Fruit fly (Drosophila melanogaster): Measurements from ENCODE around the gene CG12116.
A peak's percentile ranks its signal among the peaks of the same experiment; 100 is the strongest.

CG12116 gene

DNA sequence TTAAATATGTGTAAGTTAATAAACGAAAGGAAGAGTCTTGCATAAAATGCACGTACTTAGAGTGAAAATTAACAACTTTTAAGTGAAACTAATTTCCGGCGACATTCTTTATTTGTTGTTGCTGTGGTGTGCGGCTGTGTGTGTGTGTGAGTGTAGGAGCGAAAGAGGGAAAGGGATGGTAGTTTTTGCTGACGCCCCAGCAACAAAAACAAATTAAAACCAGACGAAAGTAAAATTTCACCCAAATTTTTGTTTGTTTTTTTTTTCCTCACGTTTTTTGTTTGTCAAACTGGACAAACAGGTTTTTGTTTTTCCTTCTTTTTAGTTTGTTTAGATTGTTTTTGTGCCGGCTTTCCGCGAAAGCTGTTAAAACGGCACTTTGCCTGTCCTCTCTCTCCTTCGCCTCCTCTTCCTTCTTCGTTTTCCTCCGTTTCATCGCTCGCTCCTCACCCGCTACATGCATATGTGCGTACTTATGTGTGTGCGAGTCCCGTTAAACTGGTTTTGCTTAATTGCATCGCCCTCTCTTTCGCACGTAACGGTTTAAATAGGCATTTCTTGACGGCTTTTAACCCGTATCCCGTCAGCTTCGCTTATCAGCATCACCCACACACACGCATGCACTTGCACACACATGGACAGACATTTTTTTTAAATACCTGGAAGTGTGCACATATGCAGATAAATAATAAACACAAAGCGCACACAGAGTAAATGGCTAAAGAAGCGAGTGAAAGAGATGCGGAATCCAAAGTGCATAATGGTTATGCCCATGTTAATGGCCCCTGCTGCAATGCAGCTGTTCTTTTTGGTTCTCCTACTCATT is 31.3 kb downstream of the CG12116 start, which contains the start of gene Miga:
Miga (minus strand) TSS at position 536 of the 826 bp plus-strand sequence.
- TF ChIP-seq CG8301 (tag; optimal IDR thresholded peaks at IDR 0.05), result peak; percentile 2
- peak; percentile 32; the same call in 1 of the 2 replicates for TF ChIP-seq CG32121 (GFP tag; IDR thresholded peaks at IDR 0.05)
- TF ChIP-seq gl (tag; optimal IDR thresholded peaks at IDR 0.05), result no peak
- TF ChIP-seq CG17806 (tag; optimal IDR thresholded peaks at IDR 0.05), result no peak
- no peak for TF ChIP-seq rn (GFP tag; IDR thresholded peaks at IDR 0.05)
- TF ChIP-seq Ets98B (GFP tag; IDR thresholded peaks at IDR 0.05), result peak; percentile 11; the same call in 1 of the 2 replicates
- peak; percentile 92 for TF ChIP-seq EcR (GFP tag; optimal IDR thresholded peaks at IDR 0.05)
- TF ChIP-seq CG4496 (GFP tag; IDR thresholded peaks at IDR 0.05), result 0 out of 3 replicates have a peak, but pooled peaks have one; percentile 40
- TF ChIP-seq Pif1B (GFP tag; optimal IDR thresholded peaks at IDR 0.05), result peak; percentile 36
- TF ChIP-seq CG34367 (tag; optimal IDR thresholded peaks at IDR 0.05), result no peak

DNA sequence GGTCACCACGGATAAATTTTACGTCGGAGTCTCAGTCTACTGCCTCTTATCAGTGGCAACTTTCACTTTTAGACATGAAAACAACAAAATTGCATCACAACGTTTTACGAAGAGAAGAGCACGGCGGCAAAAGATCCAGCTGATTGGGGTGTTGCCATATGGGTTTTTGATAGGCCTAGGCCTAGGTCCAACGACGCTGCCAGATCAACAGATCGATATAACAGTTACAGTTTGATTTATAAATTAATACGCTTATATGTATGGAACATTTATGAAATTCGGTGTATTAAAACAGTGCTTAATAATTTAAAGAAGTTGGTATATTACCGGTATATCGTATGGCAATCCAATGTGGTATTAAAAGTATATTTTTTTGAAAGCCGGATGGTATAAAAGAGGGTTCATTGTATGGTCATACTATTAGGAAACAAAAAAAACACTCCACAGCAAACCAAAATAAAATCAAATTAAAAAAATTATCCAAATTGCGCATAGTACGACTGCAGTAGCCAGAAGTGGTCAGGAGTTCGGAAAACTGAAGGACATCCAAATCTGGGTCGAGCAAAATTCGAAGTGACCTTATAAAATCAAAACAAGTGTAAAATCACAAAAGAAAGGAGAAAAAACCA is 32.0 kb downstream of the CG12116 start, which contains the start of gene CG1440:
CG1440 (plus strand) TSS at position 402 of the 629 bp plus-strand sequence.
- TF ChIP-seq CG32121 (GFP tag; IDR thresholded peaks at IDR 0.05) (peak; percentile 30; the same call in 1 of the 2 replicates), CG34367 (tag; optimal IDR thresholded peaks at IDR 0.05) (peak; percentile 49), Snoo (tag; optimal IDR thresholded peaks at IDR 0.05) (peak; percentile 6), CG17806 (tag; optimal IDR thresholded peaks at IDR 0.05) (peak; percentile 32), gl (tag; optimal IDR thresholded peaks at IDR 0.05) (no peak), fd96Ca (GFP tag; IDR thresholded peaks at IDR 0.05) (0 out of 3 replicates have a peak, but pooled peaks have one; percentile 23), CG10348 (GFP tag; IDR thresholded peaks at IDR 0.05) (no peak), CG4496 (GFP tag; IDR thresholded peaks at IDR 0.05) (peak; percentile 10; the same call in 1 of the 3 replicates), CG8159 (tag; optimal IDR thresholded peaks at IDR 0.05) (no peak), CG12605 (GFP tag; IDR thresholded peaks at IDR 0.05) (peak; percentile 11; the same call in 1 of the 2 replicates), Ets98B (GFP tag; IDR thresholded peaks at IDR 0.05) (peak; percentile 18; the same call in 1 of the 2 replicates), CG15710 (tag; optimal IDR thresholded peaks at IDR 0.05) (peak; percentile 34), CG9948 (tag; optimal IDR thresholded peaks at IDR 0.05) (no peak)

DNA sequence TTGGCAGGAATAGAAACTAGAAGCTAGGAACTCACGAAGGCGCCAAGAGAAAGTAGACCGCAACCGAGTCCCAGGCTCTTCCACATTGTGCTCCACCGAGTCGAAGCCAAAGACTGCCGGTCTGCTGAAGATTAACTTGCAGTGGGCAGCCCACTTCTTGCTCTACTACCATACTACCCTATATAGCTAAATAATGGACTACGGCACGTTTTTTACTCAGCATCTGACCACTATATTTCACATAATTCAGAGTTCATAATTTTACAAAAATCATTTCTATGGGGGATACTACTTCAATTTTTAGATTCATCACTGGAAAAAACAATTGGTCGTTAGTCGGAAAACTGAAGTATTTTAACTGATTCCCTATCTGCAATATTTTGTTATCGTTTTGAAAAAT is 35.1 kb downstream of the CG12116 start, which contains the start of gene CG32712:
CG32712 (minus strand) TSS at position 101 of the 400 bp plus-strand sequence.
- TF ChIP-seq CG14655 (GFP tag; optimal IDR thresholded peaks at IDR 0.05), result no peak
- TF ChIP-seq fd96Ca (GFP tag; IDR thresholded peaks at IDR 0.05), result no peak
- no peak for TF ChIP-seq gl (tag; optimal IDR thresholded peaks at IDR 0.05)
- TF ChIP-seq CG32121 (GFP tag; IDR thresholded peaks at IDR 0.05), result no peak
- TF ChIP-seq CG9948 (tag; optimal IDR thresholded peaks at IDR 0.05), result no peak
- no peak for TF ChIP-seq CG8301 (tag; optimal IDR thresholded peaks at IDR 0.05)
- TF ChIP-seq rn (GFP tag; IDR thresholded peaks at IDR 0.05), result no peak
- no peak for TF ChIP-seq CG17806 (tag; optimal IDR thresholded peaks at IDR 0.05)
- no peak for TF ChIP-seq CG8159 (tag; optimal IDR thresholded peaks at IDR 0.05)
- TF ChIP-seq Snoo (tag; optimal IDR thresholded peaks at IDR 0.05), result no peak
- no peak for TF ChIP-seq D1 (tag; optimal IDR thresholded peaks at IDR 0.05)
- TF ChIP-seq CG12605 (GFP tag; IDR thresholded peaks at IDR 0.05), result no peak
- TF ChIP-seq CG10348 (GFP tag; IDR thresholded peaks at IDR 0.05), result no peak
- TF ChIP-seq CG13204 (GFP tag; optimal IDR thresholded peaks at IDR 0.05), result no peak
- TF ChIP-seq CG34367 (tag; optimal IDR thresholded peaks at IDR 0.05), result no peak
- TF ChIP-seq Pif1A (GFP tag; optimal IDR thresholded peaks at IDR 0.05), result no peak

DNA sequence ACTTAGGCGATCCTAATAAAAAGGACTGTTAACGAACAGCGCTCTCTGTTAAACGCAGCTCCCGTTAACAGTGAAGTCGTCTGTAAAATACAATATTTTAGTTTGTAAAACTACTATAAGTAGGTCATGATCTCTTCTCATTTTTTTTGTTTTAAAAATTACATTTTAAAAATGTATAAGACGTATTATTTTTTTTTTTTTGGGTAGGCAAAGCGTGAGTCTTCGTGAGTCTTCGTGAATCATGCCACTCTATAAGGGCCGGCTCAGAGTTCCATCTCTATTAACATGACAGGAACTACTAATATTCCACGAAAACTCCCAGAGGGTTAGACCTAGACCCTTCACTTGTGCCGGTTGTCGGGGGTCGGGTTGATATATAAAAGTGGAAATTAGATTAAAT is 46.2 kb downstream of the CG12116 start:
- TF ChIP-seq D1 (tag; optimal IDR thresholded peaks at IDR 0.05) (no peak), CG14655 (GFP tag; optimal IDR thresholded peaks at IDR 0.05) (no peak), CG10348 (GFP tag; IDR thresholded peaks at IDR 0.05) (no peak), CG34367 (tag; optimal IDR thresholded peaks at IDR 0.05) (no peak), Pif1B (GFP tag; optimal IDR thresholded peaks at IDR 0.05) (no peak), gl (tag; optimal IDR thresholded peaks at IDR 0.05) (no peak), CG12605 (GFP tag; IDR thresholded peaks at IDR 0.05) (no peak), Ets98B (GFP tag; IDR thresholded peaks at IDR 0.05) (no peak), Snoo (tag; optimal IDR thresholded peaks at IDR 0.05) (no peak), fd96Ca (GFP tag; IDR thresholded peaks at IDR 0.05) (no peak)

- TF ChIP-seq CG8159 (tag; optimal IDR thresholded peaks at IDR 0.05) (no peak), CG15710 (tag; optimal IDR thresholded peaks at IDR 0.05) (no peak), CG4496 (GFP tag; IDR thresholded peaks at IDR 0.05) (no peak), rn (GFP tag; IDR thresholded peaks at IDR 0.05) (no peak), CG12605 (GFP tag; IDR thresholded peaks at IDR 0.05) (no peak), CG8301 (tag; optimal IDR thresholded peaks at IDR 0.05) (no peak), fd96Ca (GFP tag; IDR thresholded peaks at IDR 0.05) (no peak), CG13204 (GFP tag; optimal IDR thresholded peaks at IDR 0.05) (no peak), D1 (tag; optimal IDR thresholded peaks at IDR 0.05) (no peak), CG10348 (GFP tag; IDR thresholded peaks at IDR 0.05) (no peak), Ets98B (GFP tag; IDR thresholded peaks at IDR 0.05) (no peak), Snoo (tag; optimal IDR thresholded peaks at IDR 0.05) (no peak), CG34367 (tag; optimal IDR thresholded peaks at IDR 0.05) (no peak)
These were observed 47.4 kb downstream of the CG12116 start for dm6 chrX:8421449-8421795.
